Worm (Caenorhabditis elegans) whole organism, late embryonic: ENCODE data around the gene dcr-1.

Source experiments
- ceh-19 ChIP-seq: fragments of 200-800 bp; sonication (Bioruptor generic); optimal IDR thresholded peaks from 2 replicates; lab custom pipeline; 2018; ENCODE audit warnings: mild to moderate bottlenecking, missing genetic modification characterization, missing compliant biosample characterization
- ceh-48 ChIP-seq: sonication (generic microtip); optimal IDR thresholded peaks from 2 replicates; lab custom pipeline; 2016; ENCODE audit warnings: missing genetic modification characterization, inconsistent platforms, missing compliant biosample characterization
- fax-1 ChIP-seq: sonication (generic microtip); optimal IDR thresholded peaks from 2 replicates; lab custom pipeline; 2016; ENCODE audit warnings: missing genotype, missing genetic modification characterization, missing compliant biosample characterization
- lim-6 ChIP-seq: sonication (generic microtip); optimal IDR thresholded peaks from 2 replicates; lab custom pipeline; 2016; ENCODE audit warnings: missing genetic modification characterization, missing compliant biosample characterization
- mec-3 ChIP-seq: sonication (generic microtip); optimal IDR thresholded peaks from 2 replicates; lab custom pipeline; 2016; ENCODE audit warnings: borderline replicate concordance, missing genetic modification characterization, missing compliant biosample characterization
- pha-4 ChIP-seq: fragments of 150-350 bp; optimal IDR thresholded peaks from 2 replicates; lab custom pipeline; 2018; ENCODE audit warnings: missing biosample characterization, missing genetic modification reagents, missing genetic modification characterization
- unc-55 ChIP-seq: sonication (generic microtip); optimal IDR thresholded peaks from 2 replicates; lab custom pipeline; 2017; ENCODE audit warnings: missing biosample characterization, missing genetic modification reagents, missing genetic modification characterization

DNA sequence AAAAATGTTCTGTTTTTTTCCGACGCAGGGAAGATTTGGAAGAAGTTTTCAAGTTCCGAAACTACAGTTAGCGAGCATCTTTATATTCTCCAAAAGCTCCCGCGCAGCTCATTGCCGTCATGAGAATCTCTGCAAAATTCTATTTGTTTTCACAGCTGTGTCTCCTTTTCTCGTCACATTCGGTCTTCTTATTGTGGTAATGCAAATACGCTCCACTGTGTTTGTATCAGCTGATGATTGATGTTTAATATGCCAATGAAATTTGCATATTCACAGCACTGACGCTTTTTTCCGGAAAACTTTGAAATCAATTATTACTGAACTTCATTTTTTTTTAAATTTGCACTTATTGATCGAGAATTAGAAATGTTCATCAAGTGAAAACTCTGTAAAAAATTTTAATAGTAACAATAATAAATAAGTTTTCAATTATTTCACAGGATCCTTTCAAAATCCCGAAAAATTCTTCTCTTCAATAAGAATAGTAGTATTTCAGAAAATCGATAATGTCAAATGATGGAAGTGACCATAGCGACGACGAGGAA, 13.1 kb upstream of the dcr-1 start, which contains the start of gene K06H7.2:
- TF ChIP-seq pha-4 (tag; lab: Kevin White, UChicago) (no peak), lim-6 (tag; lab: Kevin White, UChicago) (no peak), fax-1 (no peak), ceh-19 (GFP tag; lab: Kevin White, UChicago) (no peak), unc-55 (GFP tag; lab: Kevin White, UChicago) (peak; percentile 43), ceh-48 (no peak), mec-3 (no peak)
